Worm (Caenorhabditis elegans) whole organism, late embryonic: ENCODE results near the gene mdt-27.

Experiments
- F13H6.1 ChIP-seq: sonication (generic microtip); optimal IDR thresholded peaks from 2 replicates; lab custom pipeline; 2016; ENCODE audit warnings: missing genetic modification characterization, missing compliant biosample characterization
- pros-1 ChIP-seq: fragments of 150-350 bp; optimal IDR thresholded peaks from 2 replicates; lab custom pipeline; 2014; ENCODE audit warnings: missing biosample characterization, missing genetic modification reagents, missing genetic modification characterization
- sox-4 ChIP-seq: sonication (generic microtip); optimal IDR thresholded peaks from 2 replicates; lab custom pipeline; 2017; ENCODE audit warnings: mild to moderate bottlenecking, missing genetic modification characterization, inconsistent platforms, missing compliant biosample characterization

ce11 chrV:9219390-9219733, 5.9 kb upstream of the mdt-27 start:
- TF ChIP-seq F13H6.1 (tag; lab: Kevin White, UChicago) = no peak
- no peak for TF ChIP-seq sox-4 (tag; lab: Kevin White, UChicago)
- TF ChIP-seq pros-1 = no peak
